Fruit fly (Drosophila melanogaster): ENCODE results near the gene Mst36Fa.

Mst36Fa gene

dm6 chr2L:18688646-18689296 is 12.0 kb upstream of the Mst36Fa start, which contains the start of gene msl-1 (continued):
- TF ChIP-seq CG2889 (GFP tag; IDR thresholded peaks at IDR 0.05) (no peak), cad (GFP tag; optimal IDR thresholded peaks at IDR 0.05) (no peak), Bteb2 (GFP tag; optimal IDR thresholded peaks at IDR 0.05) (peak; percentile 39), CG6765 (GFP tag; optimal IDR thresholded peaks at IDR 0.05) (no peak), oc (tag; optimal IDR thresholded peaks at IDR 0.05) (no peak), CG10979 (tag; optimal IDR thresholded peaks at IDR 0.05) (no peak), CG10274 (GFP tag; optimal IDR thresholded peaks at IDR 0.05) (no peak), nmo (GFP tag; optimal IDR thresholded peaks at IDR 0.05) (peak; percentile 43), CG33213 (GFP tag; optimal IDR thresholded peaks at IDR 0.05) (peak; percentile 47), CG8359 (GFP tag; optimal IDR thresholded peaks at IDR 0.05; ENCODE audit: borderline replicate concordance) (no peak), cato (GFP tag; optimal IDR thresholded peaks at IDR 0.05; ENCODE audit: borderline replicate concordance) (no peak), pros (GFP tag; optimal IDR thresholded peaks at IDR 0.05) (no peak), Rfx (GFP tag; IDR thresholded peaks at IDR 0.05) (peak; percentile 82), CG1792 (GFP tag; optimal IDR thresholded peaks at IDR 0.05) (no peak), CG10565 (GFP tag; optimal IDR thresholded peaks at IDR 0.05) (no peak), CG3065 (GFP tag; optimal IDR thresholded peaks at IDR 0.05) (no peak), CG10654 (GFP tag; optimal IDR thresholded peaks at IDR 0.05) (no peak), ken (GFP tag; IDR thresholded peaks at IDR 0.05) (0 out of 3 replicates have a peak, but pooled peaks have one; percentile 41), tna (GFP tag; IDR thresholded peaks at IDR 0.05; ENCODE audit: partially characterized antibody) (peak; percentile 88), Awh (GFP tag; IDR thresholded peaks at IDR 0.05) (no peak), CG10147 (GFP tag; optimal IDR thresholded peaks at IDR 0.05) (no peak), Hmx (GFP tag; optimal IDR thresholded peaks at IDR 0.05) (no peak), eve (GFP tag; optimal IDR thresholded peaks at IDR 0.05) (no peak), CG30403 (GFP tag; optimal IDR thresholded peaks at IDR 0.05) (peak; percentile 31), Dip3 (GFP tag; optimal IDR thresholded peaks at IDR 0.05) (peak; percentile 5), Oli (tag; optimal IDR thresholded peaks at IDR 0.05) (no peak), CG10543 (GFP tag; optimal IDR thresholded peaks at IDR 0.05) (no peak), ham (GFP tag; IDR thresholded peaks at IDR 0.05) (no peak), zfh1 (GFP tag; IDR thresholded peaks at IDR 0.05) (no peak), Usf (GFP tag; optimal IDR thresholded peaks at IDR 0.05) (no peak), zen2 (GFP tag; IDR thresholded peaks at IDR 0.05; ENCODE audit: partially characterized antibody) (peak; percentile 95), CG3847 (GFP tag; IDR thresholded peaks at IDR 0.05) (peak; percentile 73), Dip2 (GFP tag; IDR thresholded peaks at IDR 0.05) (no peak), dm (GFP tag; optimal IDR thresholded peaks at IDR 0.05) (peak; percentile 55), D (optimal IDR thresholded peaks at IDR 0.05) (peak; percentile 25), D (GFP tag; optimal IDR thresholded peaks at IDR 0.05) (no peak), Dll (GFP tag; IDR thresholded peaks at IDR 0.05; ENCODE audit: partially characterized antibody) (peak; percentile 84), CG3838 (GFP tag; optimal IDR thresholded peaks at IDR 0.05) (no peak), Sox102F (GFP tag; optimal IDR thresholded peaks at IDR 0.05) (no peak), pan (optimal IDR thresholded peaks at IDR 0.05) (no peak), pan (GFP tag; optimal IDR thresholded peaks at IDR 0.05 in 1 of 2, IDR thresholded peaks at IDR 0.05 in 1 of 2) (no peak), CG34422 (GFP tag; IDR thresholded peaks at IDR 0.05) (peak; percentile 74; the same call in 2 of the 3 replicates), CG18262 (tag; optimal IDR thresholded peaks at IDR 0.05) (no peak), CG15011 (GFP tag; optimal IDR thresholded peaks at IDR 0.05) (no peak), slbo (GFP tag; IDR thresholded peaks at IDR 0.05) (peak; percentile 79), CG13894 (tag; optimal IDR thresholded peaks at IDR 0.05) (no peak), prd (optimal IDR thresholded peaks at IDR 0.05) (no peak), prd (GFP tag; IDR thresholded peaks at IDR 0.05) (peak; percentile 61), inv (GFP tag; IDR thresholded peaks at IDR 0.05; ENCODE audit: partially characterized antibody) (peak; percentile 97), CG1529 (GFP tag; optimal IDR thresholded peaks at IDR 0.05) (no peak), Dbx (GFP tag; IDR thresholded peaks at IDR 0.05) (peak; percentile 68)

Data from whole organism, embryonic.